Fruit fly (Drosophila melanogaster) whole organism, adult: ENCODE measurements around the gene Aos1.

Source experiments
- CG5204 ChIP-seq: fragments of 200-800 bp; sonication (Bioruptor generic); optimal IDR thresholded peaks from 2 replicates; lab custom pipeline; 2016; ENCODE audit warnings: missing biosample characterization, missing genetic modification characterization
- CG7101 ChIP-seq: fragments of 200-800 bp; sonication (Bioruptor generic); optimal IDR thresholded peaks from 2 replicates; lab custom pipeline; 2018; ENCODE audit warnings: missing biosample characterization, mild to moderate bottlenecking, missing genetic modification characterization, moderate library complexity
- Clk ChIP-seq: fragments of 200-800 bp; sonication (Bioruptor generic); optimal IDR thresholded peaks from 2 replicates; lab custom pipeline; 2017; ENCODE audit warnings: missing biosample characterization, missing genetic modification characterization
- Hr96 ChIP-seq: fragments of 200-800 bp; sonication (Bioruptor generic); optimal IDR thresholded peaks from 2 replicates; lab custom pipeline; 2016; ENCODE audit warnings: missing biosample characterization, missing genetic modification characterization
- cic ChIP-seq: fragments of 200-800 bp; sonication (Bioruptor generic); optimal IDR thresholded peaks from 2 replicates; lab custom pipeline; 2017; ENCODE audit warnings: missing biosample characterization, mild to moderate bottlenecking, missing genetic modification characterization, moderate library complexity
- cnc ChIP-seq, 2 experiments: fragments of >200 bp; optimal IDR thresholded peaks; 2 replicates each; lab custom pipeline; 2017
- tj ChIP-seq: fragments of 200-800 bp; sonication (Bioruptor generic); optimal IDR thresholded peaks from 3 replicates; lab custom pipeline; 2017; ENCODE audit warnings: missing biosample characterization, mild to moderate bottlenecking, missing genetic modification characterization, moderate library complexity

dm6 chr3R:12443769-12444168, 10.1 kb upstream of the Aos1 start:
- TF ChIP-seq Clk (no peak), cic (no peak), CG7101 (tag; lab: Kevin White, UChicago) (no peak), tj (GFP tag; lab: Kevin White, UChicago) (peak; percentile 74), cnc (optimal IDR thresholded peaks at IDR 0.05; lab: Kevin White, UChicago) (no peak), CG5204 (GFP tag; lab: Kevin White, UChicago) (no peak), Hr96 (GFP tag; lab: Kevin White, UChicago) (no peak)
